Worm (Caenorhabditis elegans) whole organism, L3 larva: ENCODE results near the gene C54E10.7.

Experiments
- R02D3.7 ChIP-seq: fragments of 150-350 bp; optimal IDR thresholded peaks from 2 replicates; lab custom pipeline; 2014; ENCODE audit warnings: missing biosample characterization, missing genetic modification characterization
- ama-1 ChIP-seq: fragments of 150-350 bp; optimal IDR thresholded peaks from 2 replicates; lab custom pipeline; 2018
- ceh-16 ChIP-seq: sonication (generic microtip); optimal IDR thresholded peaks from 2 replicates; lab custom pipeline; 2017; ENCODE audit warnings: missing biosample characterization, missing genetic modification characterization
- ceh-28 ChIP-seq: fragments of 150-350 bp; optimal IDR thresholded peaks from 2 replicates; lab custom pipeline; 2014; ENCODE audit warnings: missing biosample characterization, missing genetic modification reagents, missing genetic modification characterization
- ceh-82 ChIP-seq: fragments of 150-350 bp; optimal IDR thresholded peaks from 2 replicates; lab custom pipeline; 2014; ENCODE audit warnings: missing biosample characterization, missing genetic modification characterization
- ceh-9 ChIP-seq: sonication (generic microtip); optimal IDR thresholded peaks from 2 replicates; lab custom pipeline; 2018; ENCODE audit warnings: missing biosample characterization, missing genetic modification characterization
- daf-12 ChIP-seq: fragments of 150-350 bp; optimal IDR thresholded peaks from 2 replicates; lab custom pipeline; 2014; ENCODE audit warnings: missing biosample characterization, missing genetic modification reagents, missing genetic modification characterization
- egl-27 ChIP-seq: sonication (generic microtip); optimal IDR thresholded peaks from 4 replicates; lab custom pipeline; 2017; ENCODE audit warnings: missing biosample characterization, missing genetic modification reagents, missing genetic modification characterization
- egl-5 ChIP-seq: fragments of 150-350 bp; optimal IDR thresholded peaks from 2 replicates; lab custom pipeline; 2017; ENCODE audit warnings: missing biosample characterization, missing genetic modification reagents, missing genetic modification characterization, inconsistent platforms
- elt-1 ChIP-seq: fragments of 150-350 bp; optimal IDR thresholded peaks from 2 replicates; lab custom pipeline; 2014; ENCODE audit warnings: missing biosample characterization, missing genetic modification characterization
- elt-2 ChIP-seq: sonication (generic microtip); optimal IDR thresholded peaks from 2 replicates; lab custom pipeline; 2016; ENCODE audit warnings: missing genetic modification reagents, mild to moderate bottlenecking, missing genetic modification characterization, missing compliant biosample characterization
- eor-1 ChIP-seq, 2 experiments: fragments of 150-350 bp; optimal IDR thresholded peaks; 2 replicates each; lab custom pipeline; 2014 to 2018; ENCODE audit warnings: missing biosample characterization in 2 of 2, missing genetic modification characterization in 2 of 2
- fkh-10 ChIP-seq: sonication (generic microtip); optimal IDR thresholded peaks from 2 replicates; lab custom pipeline; 2017; ENCODE audit warnings: missing biosample characterization, missing genetic modification reagents, missing genetic modification characterization
- fkh-2 ChIP-seq: fragments of 150-350 bp; optimal IDR thresholded peaks from 2 replicates; lab custom pipeline; 2014; ENCODE audit warnings: missing biosample characterization, missing genetic modification reagents, missing genetic modification characterization
- fos-1 ChIP-seq: fragments of 150-350 bp; optimal IDR thresholded peaks from 2 replicates; lab custom pipeline; 2014; ENCODE audit warnings: missing biosample characterization, missing genetic modification characterization
- hmg-11 ChIP-seq: sonication (generic microtip); optimal IDR thresholded peaks from 2 replicates; lab custom pipeline; 2016; ENCODE audit warnings: missing genetic modification characterization, missing compliant biosample characterization
- lin-15B ChIP-seq: fragments of 150-350 bp; optimal IDR thresholded peaks from 2 replicates; lab custom pipeline; 2014; ENCODE audit warnings: missing biosample characterization, missing genetic modification characterization
- lin-39 ChIP-seq: fragments of 150-350 bp; optimal IDR thresholded peaks from 2 replicates; lab custom pipeline; 2018; ENCODE audit warnings: missing biosample characterization, missing genetic modification reagents, missing genetic modification characterization
- lsy-12 ChIP-seq: sonication (generic microtip); optimal IDR thresholded peaks from 2 replicates; lab custom pipeline; 2016; ENCODE audit warnings: mild to moderate bottlenecking, missing genetic modification characterization, missing compliant biosample characterization
- nfya-1 ChIP-seq: sonication (generic microtip); optimal IDR thresholded peaks from 2 replicates; lab custom pipeline; 2017; ENCODE audit warnings: missing genetic modification characterization, mild to moderate bottlenecking, missing compliant biosample characterization, antibody characterized with exemption, moderate library complexity; ENCODE audit not compliant: insufficient read depth
- nhr-12 ChIP-seq: fragments of 150-350 bp; optimal IDR thresholded peaks from 2 replicates; lab custom pipeline; 2014; ENCODE audit warnings: missing biosample characterization, missing genetic modification characterization
- nhr-23 ChIP-seq: fragments of 150-350 bp; optimal IDR thresholded peaks from 2 replicates; lab custom pipeline; 2014; ENCODE audit warnings: missing biosample characterization, missing genetic modification reagents, missing genetic modification characterization
- nhr-25 ChIP-seq: sonication (generic microtip); optimal IDR thresholded peaks from 2 replicates; lab custom pipeline; 2017; ENCODE audit warnings: missing biosample characterization, missing genetic modification characterization
- nhr-28 ChIP-seq: fragments of 150-350 bp; optimal IDR thresholded peaks from 2 replicates; lab custom pipeline; 2014; ENCODE audit warnings: missing biosample characterization, missing genetic modification characterization
- nhr-43 ChIP-seq: sonication (generic microtip); optimal IDR thresholded peaks from 2 replicates; lab custom pipeline; 2016; ENCODE audit warnings: mild to moderate bottlenecking, missing genetic modification characterization, missing compliant biosample characterization; ENCODE audit not compliant: poor library complexity, severe bottlenecking
- nhr-67 ChIP-seq: fragments of 150-350 bp; optimal IDR thresholded peaks from 2 replicates; lab custom pipeline; 2014; ENCODE audit warnings: missing biosample characterization, missing genetic modification characterization
- nhr-76 ChIP-seq: fragments of 150-350 bp; sonication (generic microtip); optimal IDR thresholded peaks from 5 replicates; lab custom pipeline; 2014; ENCODE audit warnings: missing biosample characterization, missing genetic modification characterization
- nhr-77 ChIP-seq: fragments of 150-350 bp; optimal IDR thresholded peaks from 2 replicates; lab custom pipeline; 2014; ENCODE audit warnings: missing biosample characterization, missing genetic modification characterization
- pha-4 ChIP-seq: fragments of 150-350 bp; optimal IDR thresholded peaks from 2 replicates; lab custom pipeline; 2014; ENCODE audit warnings: missing biosample characterization, missing genetic modification reagents, missing genetic modification characterization
- pqm-1 ChIP-seq: fragments of 150-350 bp; optimal IDR thresholded peaks from 2 replicates; lab custom pipeline; 2017; ENCODE audit warnings: missing biosample characterization, missing genetic modification characterization, inconsistent platforms
- sea-2 ChIP-seq: fragments of 150-350 bp; sonication (generic microtip); optimal IDR thresholded peaks from 4 replicates; lab custom pipeline; 2014; ENCODE audit warnings: missing biosample characterization, missing genetic modification reagents, missing genetic modification characterization
- skn-1 ChIP-seq: fragments of 150-350 bp; optimal IDR thresholded peaks from 2 replicates; lab custom pipeline; 2014; ENCODE audit warnings: missing biosample characterization, missing genetic modification characterization
- tbx-2 ChIP-seq: sonication (generic microtip); optimal IDR thresholded peaks from 2 replicates; lab custom pipeline; 2016; ENCODE audit warnings: mild to moderate bottlenecking, missing genetic modification characterization, missing compliant biosample characterization
- unc-62 ChIP-seq: fragments of 150-350 bp; sonication (generic microtip); optimal IDR thresholded peaks from 4 replicates; lab custom pipeline; 2014; ENCODE audit warnings: missing biosample characterization, missing genetic modification reagents, missing genetic modification characterization
- zag-1 ChIP-seq: fragments of 150-350 bp; optimal IDR thresholded peaks from 2 replicates; lab custom pipeline; 2014; ENCODE audit warnings: missing biosample characterization, missing genetic modification characterization
- ztf-11 ChIP-seq: fragments of 150-350 bp; optimal IDR thresholded peaks from 2 replicates; lab custom pipeline; 2014; ENCODE audit warnings: missing biosample characterization, missing genetic modification characterization
- ztf-4 ChIP-seq: fragments of 150-350 bp; optimal IDR thresholded peaks from 2 replicates; lab custom pipeline; 2014; ENCODE audit warnings: missing biosample characterization, missing genetic modification characterization

Gene C54E10.7

DNA sequence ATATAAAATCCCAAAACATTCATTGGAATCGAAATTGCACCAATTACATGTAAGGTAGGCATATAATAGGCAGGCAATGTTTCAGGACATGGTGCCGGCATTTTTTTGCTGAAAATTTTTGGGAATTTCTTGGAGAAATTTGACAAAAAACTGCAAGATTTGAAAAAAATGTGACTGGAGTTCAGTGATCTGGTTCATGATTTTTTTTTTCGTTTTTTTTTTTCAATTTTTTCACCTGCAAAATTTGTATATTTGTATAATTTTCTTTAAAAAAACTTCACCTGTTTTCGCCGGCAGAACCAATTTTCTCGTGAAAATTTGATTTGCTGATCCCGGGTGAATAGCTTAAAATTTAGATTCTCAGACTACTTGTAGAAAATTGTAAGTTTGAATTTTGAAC is 5.1 kb upstream of the C54E10.7 start, which contains the start of gene sri-10:
TSS of gene sri-10 (minus strand) at position 101 of the 400 bp plus-strand sequence.
- TF ChIP-seq elt-2 (tag; lab: Kevin White, UChicago), result no peak
- TF ChIP-seq egl-27, result no peak
- no peak for TF ChIP-seq unc-62
- TF ChIP-seq daf-12 (tag; lab: Kevin White, UChicago), result no peak

DNA sequence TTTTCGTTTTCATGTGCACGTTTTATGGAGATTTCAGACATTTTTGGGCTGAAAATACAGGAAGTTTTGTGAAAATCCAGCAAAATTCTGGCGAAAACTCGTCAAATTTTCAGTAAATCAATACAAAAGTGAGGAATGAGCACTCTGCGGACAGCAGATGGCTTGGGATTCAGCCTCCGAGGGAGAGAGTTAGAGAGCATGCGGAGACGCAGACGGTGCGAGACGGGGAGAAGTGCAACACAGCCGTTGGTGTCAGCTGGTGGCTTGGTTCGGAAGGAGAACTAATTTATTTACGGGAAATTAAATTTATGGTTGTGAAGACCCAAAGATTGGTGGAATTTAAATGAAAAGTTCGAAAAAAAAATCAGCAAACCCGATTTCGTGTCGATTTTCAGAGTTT is 2.8 kb upstream of the C54E10.7 start, which contains the start of gene C54E10.6:
TSS of gene C54E10.6 (minus strand) at position 109 of the 400 bp plus-strand sequence.
- TF ChIP-seq hmg-11 (tag; lab: Kevin White, UChicago), result peak; percentile 20
- TF ChIP-seq lin-39 (tag; lab: Kevin White, UChicago), result peak; percentile 68
- TF ChIP-seq nhr-12 (tag; lab: Kevin White, UChicago), result no peak
- TF ChIP-seq nfya-1, result peak; percentile 33
- no peak for TF ChIP-seq skn-1 (tag; lab: Kevin White, UChicago)
- TF ChIP-seq R02D3.7 (tag; lab: Kevin White, UChicago), result no peak

DNA sequence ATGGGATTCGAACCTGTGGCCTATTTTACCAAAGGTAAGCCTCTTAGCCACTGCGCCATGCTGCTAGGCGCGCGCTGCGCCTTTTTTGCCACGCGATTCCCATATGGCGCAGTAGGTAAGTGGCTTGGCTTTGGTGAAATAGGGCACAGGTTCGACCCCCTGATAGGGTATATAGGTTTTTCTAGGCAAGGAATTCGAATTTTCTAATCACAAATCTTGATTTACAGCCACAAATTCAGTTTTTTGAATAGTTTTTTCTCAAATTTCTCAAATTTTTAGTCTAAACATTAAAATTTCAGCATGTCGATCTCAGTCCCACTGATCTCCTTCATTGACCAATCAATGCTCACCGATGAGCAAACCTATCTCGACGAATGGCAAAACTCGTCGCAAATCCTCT is 755 bp upstream of the C54E10.7 start, which contains the start of gene C54E10.3:
TSS of gene C54E10.3 (plus strand) at position 301 of the 400 bp plus-strand sequence.
- TF ChIP-seq fos-1 (tag; lab: Kevin White, UChicago), result no peak
- no peak for TF ChIP-seq nhr-28 (tag; lab: Kevin White, UChicago)
- TF ChIP-seq lsy-12, result no peak
- TF ChIP-seq egl-5 (tag; lab: Kevin White, UChicago), result no peak
- TF ChIP-seq lin-15B (tag; lab: Kevin White, UChicago), result no peak

DNA sequence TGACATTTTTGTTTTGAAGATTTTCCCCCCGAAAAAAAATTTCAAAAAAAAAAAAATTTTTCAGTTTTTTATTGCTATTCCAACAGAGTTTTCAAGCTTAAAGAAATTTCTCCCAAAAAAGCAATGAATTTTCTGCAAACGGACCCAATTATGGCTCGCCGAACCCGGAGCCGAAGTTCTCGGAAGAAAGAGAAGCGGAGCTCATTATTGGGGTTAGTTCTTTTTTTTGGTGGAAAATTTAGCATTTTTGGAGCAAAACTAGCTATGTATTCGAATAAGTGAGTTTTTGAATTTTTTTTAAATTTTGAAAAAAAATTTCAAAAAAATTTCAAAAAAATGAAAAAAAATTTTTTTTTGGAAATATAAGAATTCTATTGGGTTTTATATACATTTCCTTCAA is 8.2 kb downstream of the C54E10.7 start, which contains the start of gene ncs-5:
TSS of gene ncs-5 (plus strand) at position 124 of the 400 bp plus-strand sequence.
- TF ChIP-seq nhr-76 (no peak), ceh-82 (tag; lab: Kevin White, UChicago) (no peak), zag-1 (no peak), nfya-1 (no peak), lin-39 (tag; lab: Kevin White, UChicago) (no peak), elt-1 (tag; lab: Kevin White, UChicago) (no peak), tbx-2 (tag; lab: Kevin White, UChicago) (no peak), pha-4 (tag; lab: Kevin White, UChicago) (no peak), ztf-11 (no peak), ceh-9 (tag; lab: Kevin White, UChicago) (no peak), nhr-43 (tag; lab: Kevin White, UChicago) (no peak), nhr-77 (no peak), fos-1 (tag; lab: Kevin White, UChicago) (no peak), nhr-12 (tag; lab: Kevin White, UChicago) (no peak), nhr-23 (tag; lab: Kevin White, UChicago) (no peak), skn-1 (tag; lab: Kevin White, UChicago) (no peak), eor-1 (tag; optimal IDR thresholded peaks at IDR 0.05; lab: Kevin White, UChicago) (no peak), ztf-4 (tag; lab: Kevin White, UChicago) (no peak), pqm-1 (tag; lab: Kevin White, UChicago) (no peak), nhr-25 (tag; lab: Kevin White, UChicago) (no peak)

DNA sequence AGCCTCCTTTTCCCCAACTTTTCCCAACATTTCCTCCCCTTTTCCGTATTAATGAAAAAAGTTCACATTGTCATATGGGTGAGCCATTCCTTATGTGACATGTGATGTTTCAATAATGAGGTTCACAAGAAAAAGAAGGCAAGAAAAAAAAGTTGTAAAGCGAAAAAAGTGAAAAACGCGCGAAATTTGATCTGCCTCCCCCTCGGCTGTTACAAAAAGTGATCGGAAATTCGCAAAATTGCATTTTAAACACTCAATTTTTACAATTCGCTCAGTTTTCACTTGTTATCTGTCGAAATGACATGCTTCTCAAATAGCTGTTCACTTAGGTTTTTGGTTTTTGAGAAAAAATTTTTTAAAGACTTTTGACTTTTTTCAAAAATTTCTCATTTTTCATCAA is 10.1 kb downstream of the C54E10.7 start:
- TF ChIP-seq nhr-43 (tag; lab: Kevin White, UChicago), result no peak
- peak; percentile 92 for TF ChIP-seq fkh-10
- TF ChIP-seq, all 47 proteins: peak for 1

DNA sequence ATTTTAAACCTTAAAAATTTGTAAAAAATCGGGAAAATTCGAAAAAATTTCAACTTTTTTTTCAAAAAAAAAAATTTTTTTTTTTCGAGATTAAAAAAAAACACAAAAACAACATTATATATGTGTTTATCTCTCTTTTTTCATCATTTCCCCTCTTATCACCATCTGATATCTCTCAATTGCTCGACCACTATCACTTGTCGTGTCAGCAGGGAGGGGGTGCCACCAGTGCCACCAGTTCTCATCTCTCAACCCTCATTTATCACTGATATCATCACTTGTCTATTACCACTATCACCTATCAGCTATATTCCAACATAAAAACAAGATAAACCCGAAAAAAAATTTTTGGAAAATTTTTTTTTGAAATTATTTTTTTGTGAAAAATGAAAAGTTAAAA is 15.0 kb downstream of the C54E10.7 start:
- TF ChIP-seq elt-1 (tag; lab: Kevin White, UChicago) (no peak), ceh-28 (no peak), fkh-10 (no peak), ceh-16 (tag; lab: Kevin White, UChicago) (no peak), tbx-2 (tag; lab: Kevin White, UChicago) (no peak), sea-2 (no peak), egl-27 (no peak), elt-2 (tag; lab: Kevin White, UChicago) (peak; percentile 87), fkh-2 (tag; lab: Kevin White, UChicago) (no peak), nhr-25 (tag; lab: Kevin White, UChicago) (no peak), pqm-1 (tag; lab: Kevin White, UChicago) (peak; percentile 33), pha-4 (tag; lab: Kevin White, UChicago) (no peak), nhr-67 (tag; lab: Kevin White, UChicago) (no peak), ama-1 (no peak), lin-15B (tag; lab: Kevin White, UChicago) (no peak), daf-12 (tag; lab: Kevin White, UChicago) (no peak)
